Fruit fly (Drosophila melanogaster) whole organism, wandering third instar larva: Measurements from ENCODE around the gene fry.

ENCODE experiments used
- CrebA ChIP-seq: fragments of 200-800 bp; sonication (Bioruptor generic); optimal IDR thresholded peaks from 2 replicates; lab custom pipeline; 2016; ENCODE audit warnings: missing biosample characterization, mild to moderate bottlenecking, missing genetic modification characterization, borderline replicate concordance
- Dif ChIP-seq: fragments of 200-275, 200-300 bp; sonication (Bioruptor generic); optimal IDR thresholded peaks from 2 replicates; lab custom pipeline; 2018; ENCODE audit warnings: missing biosample characterization, missing genetic modification characterization; ENCODE audit not compliant: partially characterized antibody
- h ChIP-seq: fragments of 200-800 bp; sonication (Bioruptor generic); optimal IDR thresholded peaks from 3 replicates; lab custom pipeline; 2016; ENCODE audit warnings: missing biosample characterization, mild to moderate bottlenecking, missing genetic modification characterization
- psq ChIP-seq: fragments of 200-800 bp; sonication (Bioruptor generic); optimal IDR thresholded peaks from 3 replicates; lab custom pipeline; 2017; ENCODE audit warnings: missing biosample characterization, mild to moderate bottlenecking, missing genetic modification characterization, moderate library complexity

dm6 chr3L:9583388-9583787, 95.5 kb downstream of the fry start:
- no peak for TF ChIP-seq CrebA (GFP tag; lab: Kevin White, UChicago)
- no peak for TF ChIP-seq Dif (GFP tag; lab: Kevin White, UChicago)
- no peak for TF ChIP-seq h
- TF ChIP-seq psq (GFP tag; lab: Kevin White, UChicago): no peak
